Worm (Caenorhabditis elegans) whole organism, L1 larva: ENCODE measurements around the gene vha-1.

ENCODE experiments used
- C04F5.9 ChIP-seq: sonication (generic microtip); optimal IDR thresholded peaks from 2 replicates; lab custom pipeline; 2016; ENCODE audit warnings: missing genetic modification characterization, missing compliant biosample characterization
- C16A3.4 ChIP-seq: fragments of 150-350 bp; optimal IDR thresholded peaks from 2 replicates; lab custom pipeline; 2014; ENCODE audit warnings: missing biosample characterization, missing genetic modification characterization
- F16B12.6 ChIP-seq: fragments of 150-350 bp; optimal IDR thresholded peaks from 2 replicates; lab custom pipeline; 2014; ENCODE audit warnings: missing biosample characterization, missing genetic modification characterization
- aha-1 ChIP-seq: fragments of 150-350 bp; optimal IDR thresholded peaks from 2 replicates; lab custom pipeline; 2014; ENCODE audit warnings: missing biosample characterization, missing genetic modification characterization
- alr-1 ChIP-seq: fragments of 200-800 bp; sonication (Bioruptor generic); optimal IDR thresholded peaks from 2 replicates; lab custom pipeline; 2018; ENCODE audit warnings: borderline replicate concordance, mild to moderate bottlenecking, missing genetic modification characterization, missing compliant biosample characterization
- aly-2 ChIP-seq: fragments of 150-350 bp; optimal IDR thresholded peaks from 2 replicates; lab custom pipeline; 2014; ENCODE audit warnings: missing biosample characterization, missing genetic modification characterization
- blmp-1 ChIP-seq: fragments of 150-350 bp; optimal IDR thresholded peaks from 2 replicates; lab custom pipeline; 2014; ENCODE audit warnings: missing biosample characterization, missing genetic modification characterization
- ceh-82 ChIP-seq, 3 experiments: fragments of 150-350 bp in 1 of 3; sonication (generic microtip) in 2 of 3; optimal IDR thresholded peaks; 2 replicates each; lab custom pipeline; 2014 to 2017; ENCODE audit warnings: missing biosample characterization in 3 of 3, missing genetic modification characterization in 3 of 3
- ceh-90 ChIP-seq: sonication (generic microtip); optimal IDR thresholded peaks from 2 replicates; lab custom pipeline; 2016; ENCODE audit warnings: missing genetic modification characterization, missing compliant biosample characterization
- dpl-1 ChIP-seq, 3 experiments: fragments of 150-350 bp in 2 of 3; sonication (generic microtip) in 1 of 3; optimal IDR thresholded peaks; 2 replicates each; lab custom pipeline; 2014 to 2017; ENCODE audit warnings: missing biosample characterization in 3 of 3, missing genetic modification characterization in 3 of 3, missing genetic modification reagents in 3 of 3
- efl-1 ChIP-seq, 4 experiments: fragments of 150-350 bp; optimal IDR thresholded peaks in 3 of 4; peaks in 1 of 4; 1 replicate in 1 of 4; 2 replicates in 3 of 4; lab custom pipeline; 2014; ENCODE audit warnings: missing biosample characterization in 2 of 4, missing genetic modification characterization in 2 of 4, missing genetic modification reagents in 2 of 4
- elt-3 ChIP-seq, 6 experiments: fragments of 150-350 bp in 1 of 6; sonication (generic microtip); optimal IDR thresholded peaks; 2 replicates each; lab custom pipeline; 2017 to 2018; ENCODE audit warnings: missing biosample characterization in 6 of 6, missing genetic modification characterization in 6 of 6, inconsistent platforms in 1 of 6
- ets-5 ChIP-seq: fragments of 200-800 bp; sonication (Bioruptor generic); IDR thresholded peaks from 2 replicates; pipeline ENCODE4 v1.3.6; 2022; ENCODE audit warnings: missing genetic modification characterization, missing compliant biosample characterization
- fkh-4 ChIP-seq: sonication (generic microtip); optimal IDR thresholded peaks from 2 replicates; lab custom pipeline; 2016; ENCODE audit warnings: missing compliant biosample characterization, missing genetic modification characterization, borderline replicate concordance
- fkh-8 ChIP-seq: sonication (generic microtip); optimal IDR thresholded peaks from 2 replicates; lab custom pipeline; 2016; ENCODE audit warnings: mild to moderate bottlenecking, missing genetic modification characterization, missing compliant biosample characterization
- fos-1 ChIP-seq: fragments of 150-350 bp; optimal IDR thresholded peaks from 2 replicates; lab custom pipeline; 2014; ENCODE audit warnings: missing biosample characterization, missing genetic modification characterization
- hlh-4 ChIP-seq: sonication (generic microtip); optimal IDR thresholded peaks from 2 replicates; lab custom pipeline; 2016; ENCODE audit warnings: mild to moderate bottlenecking, missing genetic modification characterization, missing compliant biosample characterization
- isw-1 ChIP-seq: fragments of 200-800 bp; sonication (Bioruptor generic); IDR thresholded peaks from 2 replicates; pipeline ENCODE4 v1.3.6; 2022; ENCODE audit warnings: missing genetic modification characterization, missing compliant biosample characterization
- jun-1 ChIP-seq: fragments of 150-350 bp; optimal IDR thresholded peaks from 2 replicates; lab custom pipeline; 2014; ENCODE audit warnings: missing biosample characterization, missing genetic modification reagents, missing genetic modification characterization
- lin-13 ChIP-seq: fragments of 150-350 bp; optimal IDR thresholded peaks from 2 replicates; lab custom pipeline; 2014; ENCODE audit warnings: missing biosample characterization, missing genetic modification reagents, missing genetic modification characterization
- lin-14 ChIP-seq: fragments of 200-800 bp; sonication (Bioruptor generic); optimal IDR thresholded peaks from 2 replicates; lab custom pipeline; 2018; ENCODE audit warnings: mild to moderate bottlenecking, missing genetic modification characterization, moderate library complexity, missing compliant biosample characterization
- lin-15B ChIP-seq: fragments of 150-350 bp; sonication (generic microtip); optimal IDR thresholded peaks from 3 replicates; lab custom pipeline; 2014; ENCODE audit warnings: missing biosample characterization, missing genetic modification characterization
- lin-35 ChIP-seq, 2 experiments: fragments of 150-350 bp; optimal IDR thresholded peaks; 2 replicates each; lab custom pipeline; 2014; ENCODE audit warnings: missing biosample characterization in 2 of 2, missing genetic modification characterization in 2 of 2, missing genetic modification reagents in 2 of 2
- lin-39 ChIP-seq: fragments of 150-350 bp; optimal IDR thresholded peaks from 2 replicates; lab custom pipeline; 2014; ENCODE audit warnings: missing biosample characterization, missing genetic modification reagents, missing genetic modification characterization
- lsy-2 ChIP-seq, 2 experiments: fragments of 150-350 bp; optimal IDR thresholded peaks; 2 replicates each; lab custom pipeline; 2014; ENCODE audit warnings: missing biosample characterization in 2 of 2, missing genetic modification characterization in 2 of 2
- mdl-1 ChIP-seq, 2 experiments: fragments of 150-350 bp; optimal IDR thresholded peaks; 2 replicates each; lab custom pipeline; 2014 to 2017; ENCODE audit warnings: missing biosample characterization in 2 of 2, missing genetic modification characterization in 2 of 2, inconsistent platforms in 1 of 2
- mep-1 ChIP-seq: fragments of 150-350 bp; optimal IDR thresholded peaks from 2 replicates; lab custom pipeline; 2014; ENCODE audit warnings: missing biosample characterization, missing genetic modification characterization
- nhr-19 ChIP-seq: fragments of 200-800 bp; sonication (Bioruptor generic); conservative IDR thresholded peaks from 2 replicates; pipeline ENCODE4 v1.3.6; 2022; ENCODE audit warnings: missing genetic modification characterization, missing compliant biosample characterization
- nhr-28 ChIP-seq: fragments of 150-350 bp; optimal IDR thresholded peaks from 2 replicates; lab custom pipeline; 2014; ENCODE audit warnings: missing biosample characterization, missing genetic modification characterization
- nhr-47 ChIP-seq: sonication (generic microtip); optimal IDR thresholded peaks from 2 replicates; lab custom pipeline; 2016; ENCODE audit warnings: mild to moderate bottlenecking, missing genetic modification characterization, moderate library complexity, missing compliant biosample characterization
- nhr-71 ChIP-seq: sonication (generic microtip); optimal IDR thresholded peaks from 2 replicates; lab custom pipeline; 2016; ENCODE audit warnings: mild to moderate bottlenecking, missing genetic modification characterization, moderate library complexity, missing compliant biosample characterization
- nhr-76 ChIP-seq: sonication (generic microtip); optimal IDR thresholded peaks from 2 replicates; lab custom pipeline; 2017; ENCODE audit warnings: missing biosample characterization, missing genetic modification characterization
- nhr-77 ChIP-seq: fragments of 150-350 bp; optimal IDR thresholded peaks from 2 replicates; lab custom pipeline; 2014; ENCODE audit warnings: missing biosample characterization, missing genetic modification characterization
- nhr-85 ChIP-seq: sonication (generic microtip); peaks from one replicate; lab custom pipeline; 2016; ENCODE audit warnings: missing genetic modification characterization, inconsistent platforms, missing compliant biosample characterization
- pax-3 ChIP-seq: fragments of 200-800 bp; sonication (Bioruptor generic); optimal IDR thresholded peaks from 2 replicates; lab custom pipeline; 2018; ENCODE audit warnings: mild to moderate bottlenecking, missing genetic modification characterization, moderate library complexity, missing compliant biosample characterization
- rnt-1 ChIP-seq: sonication (generic microtip); optimal IDR thresholded peaks from 2 replicates; lab custom pipeline; 2016; ENCODE audit warnings: mild to moderate bottlenecking, missing genetic modification characterization, moderate library complexity, missing compliant biosample characterization
- skn-1 ChIP-seq: fragments of 150-350 bp; optimal IDR thresholded peaks from 2 replicates; lab custom pipeline; 2014; ENCODE audit warnings: missing biosample characterization, missing genetic modification characterization
- snpc-4 ChIP-seq: fragments of 150-350 bp; optimal IDR thresholded peaks from 2 replicates; lab custom pipeline; 2014; ENCODE audit warnings: missing biosample characterization, missing genetic modification characterization
- snu-23 ChIP-seq: sonication (generic microtip); optimal IDR thresholded peaks from 2 replicates; lab custom pipeline; 2016; ENCODE audit warnings: missing genetic modification characterization, missing compliant biosample characterization
- sup-37 ChIP-seq: fragments of 200-800 bp; sonication (Bioruptor generic); optimal IDR thresholded peaks from 2 replicates; lab custom pipeline; 2018; ENCODE audit warnings: mild to moderate bottlenecking, missing genetic modification characterization, missing compliant biosample characterization
- swsn-7 ChIP-seq: sonication (generic microtip); optimal IDR thresholded peaks from 2 replicates; lab custom pipeline; 2016; ENCODE audit warnings: missing genetic modification characterization, missing compliant biosample characterization
- tbx-2 ChIP-seq: sonication (generic microtip); optimal IDR thresholded peaks from 2 replicates; lab custom pipeline; 2016; ENCODE audit warnings: missing genetic modification characterization, missing compliant biosample characterization
- unc-130 ChIP-seq: fragments of 150-350 bp; optimal IDR thresholded peaks from 2 replicates; lab custom pipeline; 2017; ENCODE audit warnings: missing biosample characterization, missing genetic modification characterization, inconsistent platforms

The vha-1 gene

DNA sequence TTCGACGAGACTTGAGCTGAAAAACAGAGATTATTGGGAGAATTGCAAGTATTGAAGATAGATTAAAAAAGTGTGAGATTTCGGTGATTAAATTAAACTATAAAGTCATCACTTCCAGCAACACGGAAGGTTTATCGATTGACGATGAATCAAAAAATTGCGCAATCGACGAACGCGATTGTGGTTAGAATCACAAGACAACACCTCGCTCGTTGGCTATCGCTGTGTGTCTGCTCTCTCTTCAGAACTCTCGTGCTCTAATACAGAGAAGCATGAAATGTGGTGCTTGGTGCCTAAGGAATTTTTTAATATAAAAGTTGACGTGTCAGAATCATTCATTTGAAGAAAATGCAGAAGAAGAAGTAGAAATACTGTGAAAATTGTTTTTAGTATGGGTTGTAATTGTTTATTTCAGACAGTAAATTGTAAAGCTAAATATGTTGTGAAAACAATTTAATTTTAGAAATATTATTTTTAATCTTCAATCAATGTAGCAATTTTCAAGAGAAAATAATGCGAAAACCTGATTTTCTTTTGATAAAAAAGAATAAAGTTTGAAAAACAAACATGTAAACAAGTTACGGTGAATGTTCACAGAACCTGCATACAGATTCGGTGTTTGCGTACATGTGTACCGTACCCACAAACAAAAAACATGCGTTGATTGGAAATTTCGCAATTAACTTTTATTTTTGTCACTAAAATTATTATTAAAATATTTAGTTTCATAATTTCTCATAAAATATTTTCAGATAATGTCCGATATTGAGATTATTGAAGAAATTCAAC lies 46.3 kb downstream of the vha-1 start, which contains the start of the genes ZK632.10 and ZK632.11:
TSS of gene ZK632.10 (minus strand) at position 560 of the 789 bp plus-strand sequence.
TSS of gene ZK632.11 (plus strand) at position 753 of the 789 bp plus-strand sequence.
- TF ChIP-seq alr-1 (tag; lab: Kevin White, UChicago) = no peak
- peak; percentile 46 for TF ChIP-seq lin-14
- TF ChIP-seq fkh-4 (tag; lab: Kevin White, UChicago) = no peak
- TF ChIP-seq unc-130 = peak; percentile 42
- peak; percentile 16; the same call in 1 of the 2 replicates for TF ChIP-seq isw-1 (GFP tag; lab: Robert Waterston, UW)
- TF ChIP-seq nhr-77 (tag; lab: Kevin White, UChicago) = peak; percentile 2
- TF ChIP-seq mep-1 (tag; lab: Kevin White, UChicago) = peak; percentile 81
- TF ChIP-seq nhr-76 = no peak
- peak; percentile 46 for TF ChIP-seq snu-23 (GFP tag; lab: Kevin White, UChicago)
- peak; percentile 47 for TF ChIP-seq lin-13
- no peak for TF ChIP-seq ceh-90
- peak; percentile 61 to 70 for TF ChIP-seq lin-35 (GFP tag; optimal IDR thresholded peaks at IDR 0.05; lab: Kevin White, UChicago)
- TF ChIP-seq pax-3 (tag; lab: Kevin White, UChicago) = no peak
- TF ChIP-seq elt-3 (tag; optimal IDR thresholded peaks at IDR 0.05; lab: Kevin White, UChicago) = peak in 1 of 6 experiments; percentile 29
- TF ChIP-seq nhr-85 = peak; percentile 53
- peak; percentile 55 for TF ChIP-seq C16A3.4 (tag; lab: Kevin White, UChicago)
- no peak for TF ChIP-seq aha-1
- TF ChIP-seq nhr-19 (GFP tag; lab: Robert Waterston, UW) = peak; percentile 23; the same call in 1 of the 2 replicates
- TF ChIP-seq lin-15B (tag; lab: Kevin White, UChicago) = peak; percentile 15
- peak in 1 of 2 experiments; percentile 47 for TF ChIP-seq mdl-1 (tag; optimal IDR thresholded peaks at IDR 0.05; lab: Kevin White, UChicago)
- TF ChIP-seq fkh-8 (tag; lab: Kevin White, UChicago) = peak; percentile 15
- peak; percentile 81 for TF ChIP-seq skn-1 (tag; lab: Kevin White, UChicago)
- peak; percentile 10 for TF ChIP-seq tbx-2
- TF ChIP-seq blmp-1 (tag; lab: Kevin White, UChicago) = peak; percentile 70
- TF ChIP-seq lsy-2 (tag; optimal IDR thresholded peaks at IDR 0.05; lab: Kevin White, UChicago) = peak; percentile 97 to 99
- peak; percentile 47 for TF ChIP-seq nhr-71 (tag; lab: Kevin White, UChicago)
- TF ChIP-seq lin-39 (tag; lab: Kevin White, UChicago) = no peak
- TF ChIP-seq F16B12.6 (tag; lab: Kevin White, UChicago) = peak; percentile 87
- peak; percentile 55 for TF ChIP-seq rnt-1
- peak; percentile 28 for TF ChIP-seq swsn-7 (tag; lab: Kevin White, UChicago)
- peak; percentile 26 to 76 (median 44) for TF ChIP-seq dpl-1 (GFP tag; optimal IDR thresholded peaks at IDR 0.05; lab: Kevin White, UChicago)
- TF ChIP-seq ceh-82 (tag; optimal IDR thresholded peaks at IDR 0.05; lab: Kevin White, UChicago) = peak in 1 of 3 experiments; percentile 51
- TF ChIP-seq jun-1 (tag; lab: Kevin White, UChicago) = no peak
- TF ChIP-seq efl-1 (optimal IDR thresholded peaks at IDR 0.05; lab: Kevin White, UChicago) = peak; percentile 47 to 48
- peak in 1 of 2 experiments; percentile 59 for TF ChIP-seq efl-1 (GFP tag; optimal IDR thresholded peaks at IDR 0.05 in 1 of 2; lab: Kevin White, UChicago)
- TF ChIP-seq snpc-4 (tag; lab: Kevin White, UChicago) = no peak
- TF ChIP-seq ets-5 (GFP tag; lab: Robert Waterston, UW) = no peak
- no peak for TF ChIP-seq hlh-4 (tag; lab: Kevin White, UChicago)
- TF ChIP-seq nhr-47 (tag; lab: Kevin White, UChicago) = peak; percentile 46
- no peak for TF ChIP-seq nhr-28 (tag; lab: Kevin White, UChicago)
- peak; percentile 3 for TF ChIP-seq C04F5.9 (tag; lab: Kevin White, UChicago)

DNA sequence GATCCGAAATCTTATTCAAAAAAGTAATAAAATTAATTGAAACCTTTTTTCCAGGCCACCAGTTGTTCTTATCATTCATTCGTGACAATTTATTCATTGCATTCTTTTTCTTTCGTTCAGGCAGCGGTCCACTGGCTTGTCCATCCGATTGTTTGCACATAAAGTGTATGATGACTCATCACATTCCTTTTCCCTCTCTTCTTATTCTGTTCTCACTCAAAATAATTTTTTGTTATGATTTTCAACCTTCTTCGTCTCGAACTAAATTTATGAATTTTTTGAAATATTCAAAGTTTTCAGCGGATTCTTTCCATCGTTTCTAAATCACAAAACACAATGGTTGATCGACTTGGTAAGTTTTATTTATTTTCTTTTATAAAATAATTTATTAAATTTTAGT lies 49.4 kb downstream of the vha-1 start, which contains the start of gene ZK632.12:
TSS of gene ZK632.12 (plus strand) at position 301 of the 400 bp plus-strand sequence.
- TF ChIP-seq lin-13 (no peak), jun-1 (tag; lab: Kevin White, UChicago) (no peak), nhr-77 (tag; lab: Kevin White, UChicago) (no peak), sup-37 (GFP tag; lab: Kevin White, UChicago) (no peak), rnt-1 (no peak), fos-1 (no peak), efl-1 (optimal IDR thresholded peaks at IDR 0.05; lab: Kevin White, UChicago) (no peak), efl-1 (GFP tag; optimal IDR thresholded peaks at IDR 0.05 in 1 of 2; lab: Kevin White, UChicago) (no peak), C04F5.9 (tag; lab: Kevin White, UChicago) (no peak), aly-2 (tag; lab: Kevin White, UChicago) (no peak)
- TF ChIP-seq, all 84 proteins: peak for 0
